Fruit fly (Drosophila melanogaster): ENCODE data around the gene CG8679.

DNA sequence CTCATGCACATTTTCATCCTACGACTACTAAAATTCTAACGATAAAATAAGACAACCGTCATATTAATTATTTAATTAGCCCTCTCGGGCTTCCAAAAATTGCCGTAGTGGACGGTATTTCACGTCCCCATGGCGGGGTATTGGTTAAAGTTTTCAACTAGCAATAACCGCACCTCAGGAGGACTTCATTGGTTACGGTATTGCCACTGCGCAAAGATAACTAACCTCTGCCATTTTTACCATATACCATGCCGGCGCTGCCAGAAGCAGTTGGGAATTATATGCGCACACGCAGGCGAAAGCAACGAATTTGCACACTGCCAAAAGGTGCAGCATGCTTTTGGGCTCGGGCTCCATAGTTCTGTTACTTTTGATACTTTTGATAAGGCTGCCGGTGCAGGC lies 3.4 kb downstream of the CG8679 start:
- TF ChIP-seq Hr78 (GFP tag; optimal IDR thresholded peaks at IDR 0.05) = no peak
- TF ChIP-seq Hnf4 (GFP tag; optimal IDR thresholded peaks at IDR 0.05) = peak; percentile 93
- TF ChIP-seq foxo (GFP tag; optimal IDR thresholded peaks at IDR 0.05) = peak in 1 of 2 experiments; percentile 74
- peak; percentile 78 for TF ChIP-seq Vsx2 (GFP tag; optimal IDR thresholded peaks at IDR 0.05; ENCODE audit: partially characterized antibody)
- TF ChIP-seq Hr83 (GFP tag; optimal IDR thresholded peaks at IDR 0.05; ENCODE audit: poor library complexity, severe bottlenecking) = peak; percentile 4
- TF ChIP-seq Rel (GFP tag; optimal IDR thresholded peaks at IDR 0.05) = no peak
- TF ChIP-seq Rel (tag; optimal IDR thresholded peaks at IDR 0.05) = peak; percentile 44
- peak; percentile 65 for TF ChIP-seq ey (GFP tag; optimal IDR thresholded peaks at IDR 0.05)
- TF ChIP-seq psq (GFP tag; optimal IDR thresholded peaks at IDR 0.05) = peak; percentile 43

Measured in whole organism, wandering third instar larva.